Worm (Caenorhabditis elegans) whole organism, L3 larva: ENCODE results near the gene R160.14.

Experiments used
- elt-1 ChIP-seq: fragments of 150-350 bp; optimal IDR thresholded peaks from 2 replicates; lab custom pipeline; 2014; ENCODE audit warnings: missing biosample characterization, missing genetic modification characterization
- nhr-11 ChIP-seq: fragments of 150-350 bp; optimal IDR thresholded peaks from 2 replicates; lab custom pipeline; 2014; ENCODE audit warnings: missing biosample characterization, missing genetic modification characterization
- nhr-28 ChIP-seq: fragments of 150-350 bp; optimal IDR thresholded peaks from 2 replicates; lab custom pipeline; 2014; ENCODE audit warnings: missing biosample characterization, missing genetic modification characterization
- snpc-4 ChIP-seq: fragments of 150-350 bp; optimal IDR thresholded peaks from 2 replicates; lab custom pipeline; 2014; ENCODE audit warnings: missing biosample characterization, missing genetic modification characterization

DNA sequence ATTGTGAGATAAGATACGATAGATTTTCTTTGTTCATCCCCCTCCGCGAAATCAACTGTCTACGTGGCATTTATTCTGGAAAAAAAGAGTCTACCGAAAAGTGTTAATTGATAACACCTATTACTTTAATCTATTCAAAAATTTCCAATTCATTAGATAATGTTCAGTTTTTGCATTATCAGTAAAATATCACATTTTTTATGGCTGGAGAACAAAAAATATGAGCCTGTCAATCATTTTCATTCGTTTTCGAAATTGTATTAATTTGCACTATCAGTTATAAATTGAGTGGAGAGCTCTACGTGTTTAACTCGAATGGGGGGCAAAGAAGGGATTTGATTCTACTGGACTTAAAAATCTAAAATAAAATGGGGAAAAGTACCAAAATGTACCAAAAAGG is 12.9 kb downstream of the R160.14 start:
- TF ChIP-seq nhr-11 (tag; lab: Kevin White, UChicago) (no peak), snpc-4 (no peak), nhr-28 (tag; lab: Kevin White, UChicago) (no peak), elt-1 (tag; lab: Kevin White, UChicago) (no peak)
